Worm (Caenorhabditis elegans) whole organism, L2 larva: ENCODE results near the gene H06H21.37.
A peak's percentile ranks its signal among the peaks of the same experiment; 100 is the strongest.

Source experiments
- C34F6.9 ChIP-seq: fragments of 150-350 bp; optimal IDR thresholded peaks from 2 replicates; lab custom pipeline; 2014; ENCODE audit warnings: missing biosample characterization, missing genetic modification characterization
- F13H6.1 ChIP-seq: sonication (generic microtip); optimal IDR thresholded peaks from 2 replicates; lab custom pipeline; 2016; ENCODE audit warnings: missing genetic modification characterization, missing compliant biosample characterization
- R02D3.7 ChIP-seq: fragments of 150-350 bp; optimal IDR thresholded peaks from 2 replicates; lab custom pipeline; 2014; ENCODE audit warnings: missing biosample characterization, missing genetic modification characterization
- Y55F3AM.14 ChIP-seq: fragments of 200-800 bp; sonication (Bioruptor generic); optimal IDR thresholded peaks from 2 replicates; lab custom pipeline; 2018; ENCODE audit warnings: mild to moderate bottlenecking, missing genetic modification characterization, missing compliant biosample characterization
- ZK546.5 ChIP-seq: sonication (generic microtip); optimal IDR thresholded peaks from 2 replicates; lab custom pipeline; 2017; ENCODE audit warnings: missing biosample characterization, missing genetic modification characterization
- aly-2 ChIP-seq: fragments of 150-350 bp; optimal IDR thresholded peaks from 2 replicates; lab custom pipeline; 2014; ENCODE audit warnings: missing biosample characterization, missing genetic modification characterization
- ama-1 ChIP-seq: fragments of 150-350 bp; optimal IDR thresholded peaks from 2 replicates; lab custom pipeline; 2018; ENCODE audit warnings: inconsistent platforms
- blmp-1 ChIP-seq: sonication (generic microtip); optimal IDR thresholded peaks from 2 replicates; lab custom pipeline; 2017; ENCODE audit warnings: missing genetic modification characterization, mild to moderate bottlenecking, missing compliant biosample characterization, antibody characterized with exemption, moderate library complexity; ENCODE audit not compliant: insufficient read depth
- ceh-16 ChIP-seq: fragments of 150-350 bp; optimal IDR thresholded peaks from 2 replicates; lab custom pipeline; 2014; ENCODE audit warnings: missing biosample characterization, missing genetic modification characterization
- crh-2 ChIP-seq: sonication (generic microtip); optimal IDR thresholded peaks from 2 replicates; lab custom pipeline; 2017; ENCODE audit warnings: missing biosample characterization, missing genetic modification characterization
- egl-27 ChIP-seq: sonication (generic microtip); optimal IDR thresholded peaks from 3 replicates; lab custom pipeline; 2017; ENCODE audit warnings: missing biosample characterization, missing genetic modification reagents, missing genetic modification characterization
- elt-1 ChIP-seq: fragments of 150-350 bp; optimal IDR thresholded peaks from 2 replicates; lab custom pipeline; 2014; ENCODE audit warnings: missing biosample characterization, missing genetic modification characterization
- fos-1 ChIP-seq: fragments of 150-350 bp; optimal IDR thresholded peaks from 2 replicates; lab custom pipeline; 2014; ENCODE audit warnings: missing biosample characterization, missing genetic modification characterization
- gmeb-1 ChIP-seq: fragments of 150-350 bp; optimal IDR thresholded peaks from 2 replicates; lab custom pipeline; 2014; ENCODE audit warnings: missing biosample characterization, missing genetic modification characterization
- lin-11 ChIP-seq: fragments of 150-350 bp; sonication (generic microtip); optimal IDR thresholded peaks from 2 replicates; lab custom pipeline; 2014; ENCODE audit warnings: missing biosample characterization, missing genetic modification characterization, inconsistent platforms, mixed read lengths
- lin-13 ChIP-seq: fragments of 150-350 bp; optimal IDR thresholded peaks from 2 replicates; lab custom pipeline; 2014; ENCODE audit warnings: missing biosample characterization, missing genetic modification reagents, missing genetic modification characterization
- lsy-2 ChIP-seq, 2 experiments: fragments of 150-350 bp in 1 of 2; sonication (generic microtip) in 1 of 2; optimal IDR thresholded peaks; 2 replicates each; lab custom pipeline; 2014 to 2017; ENCODE audit warnings: missing biosample characterization in 2 of 2, missing genetic modification characterization in 2 of 2
- mab-5 ChIP-seq: fragments of 150-350 bp; optimal IDR thresholded peaks from 2 replicates; lab custom pipeline; 2014; ENCODE audit warnings: missing biosample characterization, missing genetic modification characterization
- mbf-1 ChIP-seq: sonication (generic microtip); optimal IDR thresholded peaks from 2 replicates; lab custom pipeline; 2017; ENCODE audit warnings: missing biosample characterization, missing genetic modification characterization
- nhr-11 ChIP-seq: fragments of 150-350 bp; optimal IDR thresholded peaks from 2 replicates; lab custom pipeline; 2014; ENCODE audit warnings: missing biosample characterization, missing genetic modification characterization
- nhr-12 ChIP-seq: fragments of 150-350 bp; optimal IDR thresholded peaks from 2 replicates; lab custom pipeline; 2014; ENCODE audit warnings: missing biosample characterization, missing genetic modification characterization
- nhr-129 ChIP-seq: fragments of 150-350 bp; optimal IDR thresholded peaks from 2 replicates; lab custom pipeline; 2014; ENCODE audit warnings: missing biosample characterization, missing genetic modification characterization
- nhr-23 ChIP-seq: fragments of 150-350 bp; optimal IDR thresholded peaks from 2 replicates; lab custom pipeline; 2014; ENCODE audit warnings: missing biosample characterization, missing genetic modification reagents, missing genetic modification characterization
- nhr-237 ChIP-seq: fragments of 150-350 bp; optimal IDR thresholded peaks from 2 replicates; lab custom pipeline; 2014; ENCODE audit warnings: missing biosample characterization, missing genetic modification characterization
- nhr-25 ChIP-seq: fragments of 150-350 bp; sonication (generic microtip); optimal IDR thresholded peaks from 3 replicates; lab custom pipeline; 2014; ENCODE audit warnings: missing biosample characterization, missing genetic modification characterization
- nhr-6 ChIP-seq: fragments of 150-350 bp; optimal IDR thresholded peaks from 2 replicates; lab custom pipeline; 2014; ENCODE audit warnings: missing biosample characterization, missing genetic modification characterization
- nhr-77 ChIP-seq: fragments of 150-350 bp; optimal IDR thresholded peaks from 2 replicates; lab custom pipeline; 2014; ENCODE audit warnings: missing biosample characterization, missing genetic modification characterization
- peb-1 ChIP-seq: fragments of 150-350 bp; optimal IDR thresholded peaks from 2 replicates; lab custom pipeline; 2014; ENCODE audit warnings: missing biosample characterization, missing genetic modification characterization
- sma-3 ChIP-seq: sonication (generic microtip); optimal IDR thresholded peaks from 2 replicates; lab custom pipeline; 2016; ENCODE audit warnings: missing genetic modification reagents, missing genetic modification characterization, missing compliant biosample characterization
- sma-9 ChIP-seq, 2 experiments: fragments of 150-350 bp in 1 of 2; sonication (generic microtip) in 1 of 2; optimal IDR thresholded peaks; 2 replicates each; lab custom pipeline; 2014 to 2016; ENCODE audit warnings: missing genetic modification characterization in 2 of 2, mild to moderate bottlenecking in 1 of 2, missing biosample characterization in 1 of 2, missing compliant biosample characterization in 1 of 2, missing genetic modification reagents in 1 of 2, moderate library complexity in 1 of 2
- snpc-4 ChIP-seq: fragments of 150-350 bp; optimal IDR thresholded peaks from 2 replicates; lab custom pipeline; 2014; ENCODE audit warnings: missing biosample characterization, missing genetic modification characterization
- unc-39 ChIP-seq: fragments of 150-350 bp; optimal IDR thresholded peaks from 2 replicates; lab custom pipeline; 2014; ENCODE audit warnings: missing biosample characterization, missing genetic modification characterization
- unc-55 ChIP-seq: fragments of 150-350 bp; sonication (generic microtip); optimal IDR thresholded peaks from 3 replicates; lab custom pipeline; 2014; ENCODE audit warnings: missing biosample characterization, missing genetic modification reagents, missing genetic modification characterization
- unc-62 ChIP-seq: fragments of 150-350 bp; optimal IDR thresholded peaks from 2 replicates; lab custom pipeline; 2014; ENCODE audit warnings: missing biosample characterization, missing genetic modification reagents, missing genetic modification characterization
- zag-1 ChIP-seq: fragments of 150-350 bp; optimal IDR thresholded peaks from 2 replicates; lab custom pipeline; 2014; ENCODE audit warnings: missing biosample characterization, missing genetic modification characterization
- ztf-1 ChIP-seq: fragments of 200-800 bp; sonication (Bioruptor generic); conservative IDR thresholded peaks from 2 replicates; pipeline ENCODE4 v1.3.6; 2022; ENCODE audit warnings: missing genetic modification characterization, missing compliant biosample characterization
- ztf-11 ChIP-seq: sonication (generic microtip); optimal IDR thresholded peaks from 2 replicates; lab custom pipeline; 2017; ENCODE audit warnings: missing biosample characterization, missing genetic modification characterization

Gene H06H21.37

ce11 chrIV:4810377-4810984, 707 bp upstream of the H06H21.37 start, which contains the start of gene eif-1.A:
eif-1.A (plus strand) TSS chrIV:4810934.
- TF ChIP-seq sma-9 (GFP tag; optimal IDR thresholded peaks at IDR 0.05; lab: Kevin White, UChicago) (peak; percentile 11), sma-9 (tag; optimal IDR thresholded peaks at IDR 0.05; lab: Kevin White, UChicago) (no peak), C34F6.9 (peak; percentile 76), nhr-25 (peak; percentile 3), nhr-237 (no peak), snpc-4 (tag; lab: Kevin White, UChicago) (peak; percentile 33), sma-3 (peak; percentile 44), ceh-16 (peak; percentile 16), ama-1 (lab: Kevin White, UChicago) (no peak), lin-11 (tag; lab: Kevin White, UChicago) (peak; percentile 51), mab-5 (tag; lab: Kevin White, UChicago) (no peak), ztf-11 (tag; lab: Kevin White, UChicago) (no peak), nhr-11 (tag; lab: Kevin White, UChicago) (no peak), ztf-1 (no peak), R02D3.7 (no peak), peb-1 (no peak), blmp-1 (tag; lab: Kevin White, UChicago) (peak; percentile 19), lin-13 (GFP tag; lab: Kevin White, UChicago) (peak; percentile 58), nhr-6 (tag; lab: Kevin White, UChicago) (no peak), F13H6.1 (peak; percentile 21), unc-55 (GFP tag; lab: Kevin White, UChicago) (peak; percentile 79), gmeb-1 (tag; lab: Kevin White, UChicago) (peak; percentile 53), egl-27 (tag; lab: Kevin White, UChicago) (no peak), elt-1 (no peak), crh-2 (tag; lab: Kevin White, UChicago) (peak; percentile 31), nhr-77 (tag; lab: Kevin White, UChicago) (no peak), lsy-2 (tag; optimal IDR thresholded peaks at IDR 0.05; lab: Kevin White, UChicago) (peak in 1 of 2 experiments; percentile 80), fos-1 (tag; lab: Kevin White, UChicago) (peak; percentile 33), nhr-129 (tag; lab: Kevin White, UChicago) (peak; percentile 41)

- no peak for TF ChIP-seq unc-62 (GFP tag; lab: Kevin White, UChicago)
- TF ChIP-seq nhr-237: no peak
- no peak for TF ChIP-seq nhr-23
- TF ChIP-seq ZK546.5 (tag; lab: Kevin White, UChicago): no peak
- TF ChIP-seq zag-1: no peak
- no peak for TF ChIP-seq nhr-11 (tag; lab: Kevin White, UChicago)
- no peak for TF ChIP-seq ama-1 (lab: Kevin White, UChicago)
- TF ChIP-seq mbf-1 (tag; lab: Kevin White, UChicago): no peak
- no peak for TF ChIP-seq aly-2 (tag; lab: Kevin White, UChicago)
- no peak for TF ChIP-seq Y55F3AM.14 (GFP tag; lab: Kevin White, UChicago)
- TF ChIP-seq blmp-1 (tag; lab: Kevin White, UChicago): no peak
Measured at ce11 chrIV:4809397-4809796, 377 bp downstream of the H06H21.37 start, which contains the start of gene ubxn-6. ubxn-6 (minus strand) TSS chrIV:4809497.

- no peak for TF ChIP-seq snpc-4 (tag; lab: Kevin White, UChicago)
Measured at ce11 chrIV:4807219-4807618, 2.6 kb downstream of the H06H21.37 start, which contains the start of gene H06H21.11. H06H21.11 (minus strand) TSS chrIV:4807319.

- no peak for TF ChIP-seq fos-1 (tag; lab: Kevin White, UChicago)
- TF ChIP-seq elt-1: no peak
- no peak for TF ChIP-seq lin-13 (GFP tag; lab: Kevin White, UChicago)
- no peak for TF ChIP-seq nhr-12 (tag; lab: Kevin White, UChicago)
- no peak for TF ChIP-seq unc-55 (GFP tag; lab: Kevin White, UChicago)
- TF ChIP-seq Y55F3AM.14 (GFP tag; lab: Kevin White, UChicago): no peak
- no peak for TF ChIP-seq peb-1
- no peak for TF ChIP-seq nhr-237
- TF ChIP-seq unc-39: no peak
- no peak for TF ChIP-seq C34F6.9
Measured at ce11 chrIV:4806486-4806885, 3.3 kb downstream of the H06H21.37 start, which contains the start of gene dpf-5. dpf-5 (minus strand) TSS chrIV:4806586.
